Fruit fly (Drosophila melanogaster): ENCODE data around the gene CG44532.
A peak's percentile ranks its signal among the peaks of the same experiment; 100 is the strongest.

Gene CG44532

dm6 chrX:9136776-9137550 is 24.9 kb upstream of the CG44532 start (continued):
- TF ChIP-seq CG8924 (tag; optimal IDR thresholded peaks at IDR 0.05) = peak; percentile 58
- peak; percentile 1 for TF ChIP-seq Atf3 (GFP tag; optimal IDR thresholded peaks at IDR 0.05)
- no peak for TF ChIP-seq h (optimal IDR thresholded peaks at IDR 0.05)
- peak; percentile 2 for TF ChIP-seq tup (GFP tag; optimal IDR thresholded peaks at IDR 0.05)
- TF ChIP-seq E2f1 (GFP tag; IDR thresholded peaks at IDR 0.05) = no peak
- TF ChIP-seq ap (GFP tag; IDR thresholded peaks at IDR 0.05) = no peak
- TF ChIP-seq ewg (GFP tag; optimal IDR thresholded peaks at IDR 0.05) = peak; percentile 44
- TF ChIP-seq CG31224 (GFP tag; IDR thresholded peaks at IDR 0.05) = 0 out of 2 replicates have a peak, but pooled peaks have one; percentile 9
- TF ChIP-seq CoRest (tag; optimal IDR thresholded peaks at IDR 0.05) = peak; percentile 60
- peak; percentile 10 for TF ChIP-seq Ets97D (GFP tag; optimal IDR thresholded peaks at IDR 0.05)
- no peak for TF ChIP-seq GATAe (GFP tag; conservative IDR thresholded peaks at IDR 0.05)
- TF ChIP-seq NC2α (GFP tag; optimal IDR thresholded peaks at IDR 0.05) = peak; percentile 4
- 0 out of 2 replicates have a peak, but pooled peaks have one; percentile 46 for TF ChIP-seq ttk (GFP tag; IDR thresholded peaks at IDR 0.05)
- TF ChIP-seq HLH3B (GFP tag; IDR thresholded peaks at IDR 0.05) = 0 out of 2 replicates have a peak, but pooled peaks have one; percentile 31
- peak; percentile 26 for TF ChIP-seq wek (GFP tag; optimal IDR thresholded peaks at IDR 0.05)
- peak; percentile 41 for TF ChIP-seq org-1 (GFP tag; optimal IDR thresholded peaks at IDR 0.05)
- peak; percentile 30 for TF ChIP-seq CG10267 (tag; optimal IDR thresholded peaks at IDR 0.05)
- TF ChIP-seq CG10366 (GFP tag; IDR thresholded peaks at IDR 0.05) = peak; percentile 24; the same call in 1 of the 2 replicates
- TF ChIP-seq crol (GFP tag; IDR thresholded peaks at IDR 0.05) = peak; percentile 53
- TF ChIP-seq CG9609 (GFP tag; optimal IDR thresholded peaks at IDR 0.05) = peak; percentile 46
- no peak for TF ChIP-seq CG34376 (GFP tag; optimal IDR thresholded peaks at IDR 0.05)
- peak; percentile 2 for TF ChIP-seq Dek (tag; optimal IDR thresholded peaks at IDR 0.05)
- peak; percentile 25; the same call in 1 of the 2 replicates for TF ChIP-seq E2f2 (GFP tag; IDR thresholded peaks at IDR 0.05)
- peak; percentile 36 for TF ChIP-seq slp2 (GFP tag; optimal IDR thresholded peaks at IDR 0.05)
- peak; percentile 7 for TF ChIP-seq kah (GFP tag; optimal IDR thresholded peaks at IDR 0.05)
- TF ChIP-seq CG2199 (GFP tag; IDR thresholded peaks at IDR 0.05) = no peak
- TF ChIP-seq CG14710 (tag; optimal IDR thresholded peaks at IDR 0.05) = peak; percentile 39
- peak; percentile 59; the same call in 1 of the 3 replicates for TF ChIP-seq zfh1 (GFP tag; IDR thresholded peaks at IDR 0.05)
- no peak for TF ChIP-seq Stat92E (GFP tag; optimal IDR thresholded peaks at IDR 0.05)
- peak; percentile 42; the same call in 1 of the 3 replicates for TF ChIP-seq ken (GFP tag; IDR thresholded peaks at IDR 0.05)
- TF ChIP-seq CG30020 (tag; optimal IDR thresholded peaks at IDR 0.05) = no peak
- TF ChIP-seq ci (GFP tag; IDR thresholded peaks at IDR 0.05) = peak; percentile 59; the same call in 1 of the 3 replicates
- TF ChIP-seq mam (GFP tag; optimal IDR thresholded peaks at IDR 0.05) = peak; percentile 33
- TF ChIP-seq Bdp1 (GFP tag; optimal IDR thresholded peaks at IDR 0.05) = no peak
- no peak for TF ChIP-seq wdn (GFP tag; IDR thresholded peaks at IDR 0.05)
- TF ChIP-seq CG4730 (GFP tag; IDR thresholded peaks at IDR 0.05) = peak; percentile 38; the same call in 1 of the 2 replicates
- peak; percentile 14 for TF ChIP-seq ems (GFP tag; optimal IDR thresholded peaks at IDR 0.05)
- no peak for TF ChIP-seq kay (GFP tag; optimal IDR thresholded peaks at IDR 0.05)
- TF ChIP-seq Dip3 (GFP tag; optimal IDR thresholded peaks at IDR 0.05) = no peak
- TF ChIP-seq dpn (GFP tag; optimal IDR thresholded peaks at IDR 0.05) = peak; percentile 35 to 40
- TF ChIP-seq CG17361 (GFP tag; IDR thresholded peaks at IDR 0.05) = peak; percentile 65
- peak; percentile 39 for TF ChIP-seq Antp (GFP tag; optimal IDR thresholded peaks at IDR 0.05)
- TF ChIP-seq otp (GFP tag; IDR thresholded peaks at IDR 0.05) = peak; percentile 51; the same call in 1 of the 3 replicates
- peak; percentile 44; the same call in 1 of the 2 replicates for TF ChIP-seq lmd (GFP tag; IDR thresholded peaks at IDR 0.05)
- peak; percentile 27 for TF ChIP-seq CG16815 (GFP tag; optimal IDR thresholded peaks at IDR 0.05)
- peak; percentile 23; the same call in 2 of the 4 replicates for TF ChIP-seq Gug (GFP tag; IDR thresholded peaks at IDR 0.05)
- peak; percentile 58 for TF ChIP-seq CG10979 (tag; optimal IDR thresholded peaks at IDR 0.05)
- peak; percentile 35; the same call in 1 of the 2 replicates for TF ChIP-seq CG6689 (GFP tag; IDR thresholded peaks at IDR 0.05)
- TF ChIP-seq ara (GFP tag; IDR thresholded peaks at IDR 0.05) = no peak
- TF ChIP-seq CG17385 (GFP tag; optimal IDR thresholded peaks at IDR 0.05) = peak; percentile 57
